Fruit fly (Drosophila melanogaster) whole organism, embryonic: ENCODE results near the gene yellow-e3.

Experiments used
- Atf-2 ChIP-seq: fragments of 200-800 bp; sonication (Bioruptor generic); optimal IDR thresholded peaks from 2 replicates; lab custom pipeline; 2016; ENCODE audit warnings: missing biosample characterization, missing genetic modification characterization
- CG10543 ChIP-seq: fragments of 200-800 bp; sonication (Bioruptor generic); optimal IDR thresholded peaks from 3 replicates; lab custom pipeline; 2017; ENCODE audit warnings: missing biosample characterization, mild to moderate bottlenecking, missing genetic modification characterization, moderate library complexity
- CG10654 ChIP-seq: fragments of 200-800 bp; sonication (Bioruptor generic); optimal IDR thresholded peaks from 2 replicates; lab custom pipeline; 2016; ENCODE audit warnings: missing biosample characterization, missing genetic modification characterization
- CG12104 ChIP-seq: fragments of 200-800 bp; sonication (Bioruptor generic); optimal IDR thresholded peaks from 3 replicates; lab custom pipeline; 2016; ENCODE audit warnings: missing biosample characterization, missing genetic modification characterization
- CG12744 ChIP-seq: fragments of 200-800 bp; sonication (Bioruptor generic); optimal IDR thresholded peaks from 2 replicates; lab custom pipeline; 2016; ENCODE audit warnings: missing biosample characterization, missing genetic modification characterization
- CG13123 ChIP-seq: fragments of 200-800 bp; sonication (Bioruptor generic); optimal IDR thresholded peaks from 2 replicates; lab custom pipeline; 2016; ENCODE audit warnings: missing biosample characterization, missing genetic modification characterization
- CG13424 ChIP-seq: fragments of 200-800 bp; sonication (Bioruptor generic); optimal IDR thresholded peaks from 2 replicates; lab custom pipeline; 2019; ENCODE audit warnings: missing biosample characterization, mild to moderate bottlenecking, missing genetic modification characterization, moderate library complexity
- CG15601 ChIP-seq: fragments of 200-800 bp; sonication (Bioruptor generic); optimal IDR thresholded peaks from 3 replicates; lab custom pipeline; 2019; ENCODE audit warnings: missing biosample characterization, mild to moderate bottlenecking, missing genetic modification characterization, moderate library complexity
- CG16863 ChIP-seq: fragments of 200-800 bp; sonication (Bioruptor generic); optimal IDR thresholded peaks from 3 replicates; lab custom pipeline; 2016; ENCODE audit warnings: missing biosample characterization, missing genetic modification characterization
- CG18011 ChIP-seq: fragments of 200-800 bp; sonication (Bioruptor generic); optimal IDR thresholded peaks from 2 replicates; lab custom pipeline; 2017; ENCODE audit warnings: missing biosample characterization, missing genetic modification characterization, mild to moderate bottlenecking, moderate library complexity, missing genotype
- CG18262 ChIP-seq: fragments of 200-800 bp; optimal IDR thresholded peaks from 3 replicates; lab custom pipeline; 2019; ENCODE audit warnings: missing biosample characterization, mild to moderate bottlenecking, missing genetic modification characterization, moderate library complexity
- CG18764 ChIP-seq: fragments of 200-800 bp; sonication (Bioruptor generic); optimal IDR thresholded peaks from 3 replicates; lab custom pipeline; 2016; ENCODE audit warnings: missing biosample characterization, missing genetic modification characterization
- CG32532 ChIP-seq: fragments of 200-800 bp; sonication (Bioruptor generic); IDR thresholded peaks from 2 replicates; pipeline ENCODE4 v1.3.6; 2022; ENCODE audit warnings: missing biosample characterization, missing genetic modification characterization
- CG34422 ChIP-seq: fragments of 200-800 bp; sonication (Bioruptor generic); IDR thresholded peaks from 3 replicates; pipeline ENCODE4 v1.3.6; 2022; ENCODE audit warnings: missing biosample characterization, missing genetic modification characterization
- CG4730 ChIP-seq: fragments of 200-800 bp; sonication (Bioruptor generic); IDR thresholded peaks from 2 replicates; pipeline ENCODE4 v1.3.6; 2022; ENCODE audit warnings: missing biosample characterization, missing genetic modification characterization
- CG4854 ChIP-seq: fragments of 200-800 bp; sonication (Bioruptor generic); optimal IDR thresholded peaks from 2 replicates; lab custom pipeline; 2016; ENCODE audit warnings: missing biosample characterization, missing genetic modification characterization, inconsistent platforms
- CG7987 ChIP-seq: fragments of 200-800 bp; sonication (Bioruptor generic); optimal IDR thresholded peaks from 2 replicates; lab custom pipeline; 2018; ENCODE audit warnings: missing biosample characterization, mild to moderate bottlenecking, missing genetic modification characterization, moderate library complexity
- D19A ChIP-seq: fragments of 200-800 bp; optimal IDR thresholded peaks from 3 replicates; lab custom pipeline; 2019; ENCODE audit warnings: missing biosample characterization, mild to moderate bottlenecking, missing genetic modification characterization, moderate library complexity
- Ets97D ChIP-seq: fragments of 200-800 bp; sonication (Bioruptor generic); optimal IDR thresholded peaks from 3 replicates; lab custom pipeline; 2016; ENCODE audit warnings: missing biosample characterization, missing genetic modification characterization
- HLHmδ ChIP-seq: fragments of 200-800 bp; sonication (Bioruptor generic); optimal IDR thresholded peaks from 2 replicates; lab custom pipeline; 2018; ENCODE audit warnings: missing biosample characterization, mild to moderate bottlenecking, missing genetic modification characterization, moderate library complexity
- Hmx ChIP-seq: fragments of 200-800 bp; sonication (Bioruptor generic); optimal IDR thresholded peaks from 2 replicates; lab custom pipeline; 2016; ENCODE audit warnings: missing biosample characterization, missing genetic modification characterization
- Hr39 ChIP-seq: fragments of >200 bp; optimal IDR thresholded peaks from 2 replicates; lab custom pipeline; 2017
- Hr78 ChIP-seq, 2 experiments: fragments of 200-800 bp in 1 of 2; fragments of >200 bp in 1 of 2; sonication (Bioruptor generic) in 1 of 2; optimal IDR thresholded peaks; 2 replicates each; lab custom pipeline; 2017 to 2019; ENCODE audit warnings: missing biosample characterization in 2 of 2, missing genetic modification characterization in 2 of 2, mild to moderate bottlenecking in 1 of 2, moderate library complexity in 1 of 2
- MBD-R2 ChIP-seq: fragments of 200-800 bp; sonication (Bioruptor generic); IDR thresholded peaks from 2 replicates; pipeline ENCODE4 v1.3.6; 2022; ENCODE audit warnings: missing biosample characterization, missing genetic modification characterization
- MTF-1 ChIP-seq: fragments of 200-800 bp; sonication (Bioruptor generic); optimal IDR thresholded peaks from 2 replicates; lab custom pipeline; 2018; ENCODE audit warnings: missing biosample characterization, mild to moderate bottlenecking, missing genetic modification characterization, borderline replicate concordance
- Myb ChIP-seq: fragments of 200-800 bp; sonication (Bioruptor generic); optimal IDR thresholded peaks from 2 replicates; lab custom pipeline; 2016; ENCODE audit warnings: missing biosample characterization, missing genetic modification characterization
- NC2β ChIP-seq: fragments of 200-800 bp; sonication (Bioruptor generic); optimal IDR thresholded peaks from 2 replicates; lab custom pipeline; 2016; ENCODE audit warnings: missing biosample characterization, missing genetic modification characterization
- PHDP ChIP-seq: fragments of 200-800 bp; sonication (Bioruptor generic); optimal IDR thresholded peaks from 3 replicates; lab custom pipeline; 2018; ENCODE audit warnings: missing biosample characterization, mild to moderate bottlenecking, missing genetic modification characterization, moderate library complexity
- az2 ChIP-seq: fragments of 200-800 bp; sonication (Bioruptor generic); optimal IDR thresholded peaks from 3 replicates; lab custom pipeline; 2016; ENCODE audit warnings: missing biosample characterization, missing genetic modification characterization
- cas ChIP-seq: fragments of 200-800 bp; sonication (Bioruptor generic); IDR thresholded peaks from 2 replicates; pipeline ENCODE4 v1.3.6; 2022; ENCODE audit warnings: missing biosample characterization, missing genetic modification characterization
- dati ChIP-seq: fragments of 200-800 bp; sonication (Bioruptor generic); IDR thresholded peaks from 2 replicates; pipeline ENCODE4 v1.3.6; 2022; ENCODE audit warnings: missing biosample characterization, missing genetic modification characterization
- dm ChIP-seq: fragments of 200-800 bp; sonication (Bioruptor generic); optimal IDR thresholded peaks from 3 replicates; lab custom pipeline; 2016; ENCODE audit warnings: missing biosample characterization, missing genetic modification characterization
- gem ChIP-seq: fragments of 200-800 bp; sonication (Bioruptor generic); optimal IDR thresholded peaks from 2 replicates; lab custom pipeline; 2019; ENCODE audit warnings: missing biosample characterization, mild to moderate bottlenecking, missing genetic modification characterization, moderate library complexity
- hth ChIP-seq: fragments of >200 bp; optimal IDR thresholded peaks from 2 replicates; lab custom pipeline; 2017; ENCODE audit warnings: inconsistent platforms
- inv ChIP-seq: fragments of 200-800 bp; sonication (Bioruptor generic); IDR thresholded peaks from 2 replicates; pipeline ENCODE4 v1.3.6; 2022; ENCODE audit warnings: missing biosample characterization, missing genetic modification characterization; ENCODE audit not compliant: partially characterized antibody
- lab ChIP-seq: fragments of 200-800 bp; sonication (Bioruptor generic); optimal IDR thresholded peaks from 3 replicates; lab custom pipeline; 2017; ENCODE audit warnings: missing biosample characterization, missing genetic modification characterization, mild to moderate bottlenecking, moderate library complexity, missing genetic modification reagents
- lilli ChIP-seq: fragments of 200-800 bp; sonication (Bioruptor generic); optimal IDR thresholded peaks from 3 replicates; lab custom pipeline; 2016; ENCODE audit warnings: missing biosample characterization, missing genetic modification characterization
- nerfin-1 ChIP-seq: fragments of 200-800 bp; sonication (Bioruptor generic); optimal IDR thresholded peaks from 3 replicates; lab custom pipeline; 2019; ENCODE audit warnings: missing biosample characterization, mild to moderate bottlenecking, missing genetic modification characterization, moderate library complexity
- org-1 ChIP-seq: fragments of 200-800 bp; sonication (Bioruptor generic); optimal IDR thresholded peaks from 2 replicates; lab custom pipeline; 2017; ENCODE audit warnings: missing biosample characterization, missing genetic modification characterization
- pb ChIP-seq: fragments of 200-800 bp; sonication (Bioruptor generic); optimal IDR thresholded peaks from 3 replicates; lab custom pipeline; 2016; ENCODE audit warnings: missing biosample characterization, missing genetic modification characterization
- ranshi ChIP-seq: fragments of 200-800 bp; sonication (Bioruptor generic); IDR thresholded peaks from 2 replicates; pipeline ENCODE4 v1.3.6; 2022; ENCODE audit warnings: missing biosample characterization, missing genetic modification characterization
- rib ChIP-seq: fragments of 200-800 bp; sonication (Bioruptor generic); IDR thresholded peaks from 2 replicates; pipeline ENCODE4 v1.3.6; 2022; ENCODE audit warnings: missing biosample characterization, missing genetic modification characterization
- run ChIP-seq: fragments of 200-800 bp; sonication (Bioruptor generic); optimal IDR thresholded peaks from 3 replicates; lab custom pipeline; 2018; ENCODE audit warnings: missing biosample characterization, mild to moderate bottlenecking, missing genetic modification characterization
- shn ChIP-seq: fragments of 200-800 bp; sonication (Bioruptor generic); optimal IDR thresholded peaks from 3 replicates; lab custom pipeline; 2016; ENCODE audit warnings: missing biosample characterization, missing genetic modification characterization
- sim ChIP-seq: fragments of 200-800 bp; sonication (Bioruptor generic); IDR thresholded peaks from 2 replicates; pipeline ENCODE4 v1.3.6; 2022; ENCODE audit warnings: missing biosample characterization, missing genetic modification characterization
- slou ChIP-seq: fragments of 200-800 bp; sonication (Bioruptor generic); optimal IDR thresholded peaks from 3 replicates; lab custom pipeline; 2016; ENCODE audit warnings: missing biosample characterization, missing genetic modification characterization
- ssp ChIP-seq: fragments of 200-800 bp; sonication (Bioruptor generic); IDR thresholded peaks from 2 replicates; pipeline ENCODE4 v1.3.6; 2022; ENCODE audit warnings: missing biosample characterization, missing genetic modification characterization
- tio ChIP-seq: fragments of 200-800 bp; sonication (Bioruptor generic); optimal IDR thresholded peaks from 2 replicates; lab custom pipeline; 2017; ENCODE audit warnings: missing biosample characterization, missing genetic modification characterization, inconsistent platforms
- tll ChIP-seq, 2 experiments: fragments of 200-800 bp in 1 of 2; fragments of >200 bp in 1 of 2; sonication (Bioruptor generic) in 1 of 2; optimal IDR thresholded peaks; 2 replicates each; lab custom pipeline; 2017 to 2019; ENCODE audit warnings: missing biosample characterization in 2 of 2, missing genetic modification characterization in 2 of 2, mild to moderate bottlenecking in 1 of 2, moderate library complexity in 1 of 2
- tx ChIP-seq: fragments of 200-800 bp; sonication (Bioruptor generic); optimal IDR thresholded peaks from 2 replicates; lab custom pipeline; 2016; ENCODE audit warnings: missing biosample characterization, missing genetic modification characterization
- wek ChIP-seq: fragments of 200-800 bp; sonication (Bioruptor generic); optimal IDR thresholded peaks from 3 replicates; lab custom pipeline; 2018; ENCODE audit warnings: missing biosample characterization, mild to moderate bottlenecking, missing genetic modification characterization, moderate library complexity

yellow-e3 gene

DNA sequence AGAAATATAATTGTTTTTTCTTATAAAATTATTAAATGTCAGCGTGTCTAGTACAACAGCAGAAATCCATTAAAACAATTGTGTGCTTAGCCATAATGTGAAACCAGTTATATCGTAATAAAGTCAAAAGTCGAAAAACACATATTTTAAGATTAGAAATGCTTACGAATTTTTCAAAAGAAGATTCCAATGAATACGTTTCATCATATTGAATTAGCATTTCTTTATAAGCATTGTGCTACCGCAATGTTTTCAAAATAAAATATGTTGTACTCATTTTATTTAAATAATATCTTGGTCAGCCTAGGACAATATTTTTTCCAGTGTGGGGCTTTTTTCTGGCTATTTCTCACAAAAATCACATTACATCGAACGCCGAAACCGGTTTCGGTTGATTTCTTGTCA lies 48.2 kb upstream of the yellow-e3 start (continued):
- peak; percentile 20 for TF ChIP-seq dm (GFP tag; lab: Kevin White, UChicago)
- TF ChIP-seq CG18011 (GFP tag; lab: Kevin White, UChicago): peak; percentile 53
- peak; percentile 37 for TF ChIP-seq CG16863
- peak; percentile 53 for TF ChIP-seq CG10654 (GFP tag; lab: Kevin White, UChicago)
- no peak for TF ChIP-seq wek
- peak; percentile 23 for TF ChIP-seq Atf-2 (GFP tag; lab: Kevin White, UChicago)
- peak; percentile 64 for TF ChIP-seq CG4854 (GFP tag; lab: Kevin White, UChicago)
- peak; percentile 92 for TF ChIP-seq gem
- no peak for TF ChIP-seq HLHmδ (GFP tag; lab: Kevin White, UChicago)
- TF ChIP-seq tio (GFP tag; lab: Kevin White, UChicago): peak; percentile 87
- TF ChIP-seq rib: no peak
- TF ChIP-seq CG32532 (GFP tag; lab: Robert Waterston, UW): peak; percentile 76
- TF ChIP-seq run (tag; lab: Kevin White, UChicago): peak; percentile 54
- peak; percentile 77 for TF ChIP-seq org-1 (GFP tag; lab: Kevin White, UChicago)
- TF ChIP-seq cas (GFP tag; lab: Robert Waterston, UW): no peak
- peak; percentile 57 for TF ChIP-seq CG12744 (GFP tag; lab: Kevin White, UChicago)
- TF ChIP-seq NC2β (GFP tag; lab: Kevin White, UChicago): peak; percentile 38
- no peak for TF ChIP-seq pb (GFP tag; lab: Kevin White, UChicago)
- TF ChIP-seq CG12104: peak; percentile 85
- peak; percentile 37 for TF ChIP-seq shn (GFP tag; lab: Kevin White, UChicago)
- 0 out of 2 replicates have a peak, but pooled peaks have one; percentile 39 for TF ChIP-seq ranshi
- TF ChIP-seq PHDP (tag; lab: Kevin White, UChicago): peak; percentile 83
- TF ChIP-seq MTF-1 (GFP tag; lab: Kevin White, UChicago): peak; percentile 12
- no peak for TF ChIP-seq inv (GFP tag; lab: Robert Waterston, UW)
- no peak for TF ChIP-seq CG10543
- peak; percentile 11 for TF ChIP-seq Ets97D
- TF ChIP-seq ssp (GFP tag; lab: Robert Waterston, UW): peak; percentile 36; the same call in 1 of the 2 replicates
- peak in 1 of 2 experiments; percentile 56 for TF ChIP-seq Hr78 (GFP tag; optimal IDR thresholded peaks at IDR 0.05; lab: Kevin White, UChicago)
- TF ChIP-seq dati: no peak
- TF ChIP-seq CG13424 (tag; lab: Kevin White, UChicago): peak; percentile 85
- TF ChIP-seq MBD-R2 (GFP tag; lab: Robert Waterston, UW): peak; percentile 22; the same call in 1 of the 2 replicates
- peak; percentile 85 for TF ChIP-seq lilli (GFP tag; lab: Kevin White, UChicago)
- TF ChIP-seq slou: peak; percentile 58
- TF ChIP-seq sim (GFP tag; lab: Robert Waterston, UW): 0 out of 2 replicates have a peak, but pooled peaks have one; percentile 13
- TF ChIP-seq CG13123: peak; percentile 10
- peak; percentile 80 for TF ChIP-seq D19A (tag; lab: Kevin White, UChicago)
- peak; percentile 46; the same call in 1 of the 3 replicates for TF ChIP-seq CG34422 (GFP tag; lab: Robert Waterston, UW)
- peak; percentile 79 for TF ChIP-seq az2 (GFP tag; lab: Kevin White, UChicago)
- TF ChIP-seq lab (GFP tag; lab: Kevin White, UChicago): peak; percentile 79
- no peak for TF ChIP-seq hth
- peak; percentile 91 for TF ChIP-seq CG18262 (tag; lab: Kevin White, UChicago)
- peak; percentile 41 for TF ChIP-seq tx
- TF ChIP-seq tll (GFP tag; optimal IDR thresholded peaks at IDR 0.05; lab: Kevin White, UChicago): peak in 1 of 2 experiments; percentile 1
- peak; percentile 47; the same call in 1 of the 2 replicates for TF ChIP-seq CG4730 (GFP tag; lab: Robert Waterston, UW)
- TF ChIP-seq Hmx (GFP tag; lab: Kevin White, UChicago): peak; percentile 62
- no peak for TF ChIP-seq Hr39 (lab: Kevin White, UChicago)
- TF ChIP-seq nerfin-1 (tag; lab: Kevin White, UChicago): peak; percentile 75
- TF ChIP-seq CG18764 (GFP tag; lab: Kevin White, UChicago): peak; percentile 39
- peak; percentile 24 for TF ChIP-seq Myb (GFP tag; lab: Kevin White, UChicago)
- peak; percentile 34 for TF ChIP-seq CG7987 (GFP tag; lab: Kevin White, UChicago)
- peak; percentile 77 for TF ChIP-seq CG15601 (tag; lab: Kevin White, UChicago)
